Worm (Caenorhabditis elegans): Measurements from ENCODE around the gene srxa-16.

ce11 chrV:16073856-16074255 is 40.3 kb downstream of the srxa-16 start, which contains the start of gene srj-10:
- no peak for TF ChIP-seq zip-5 (tag; optimal IDR thresholded peaks at IDR 0.05)
- TF ChIP-seq unc-42 (tag; optimal IDR thresholded peaks at IDR 0.05), result no peak
- no peak for TF ChIP-seq pha-4 (tag; optimal IDR thresholded peaks at IDR 0.05)
